Worm (Caenorhabditis elegans): ENCODE measurements around the gene B0457.2.

DNA sequence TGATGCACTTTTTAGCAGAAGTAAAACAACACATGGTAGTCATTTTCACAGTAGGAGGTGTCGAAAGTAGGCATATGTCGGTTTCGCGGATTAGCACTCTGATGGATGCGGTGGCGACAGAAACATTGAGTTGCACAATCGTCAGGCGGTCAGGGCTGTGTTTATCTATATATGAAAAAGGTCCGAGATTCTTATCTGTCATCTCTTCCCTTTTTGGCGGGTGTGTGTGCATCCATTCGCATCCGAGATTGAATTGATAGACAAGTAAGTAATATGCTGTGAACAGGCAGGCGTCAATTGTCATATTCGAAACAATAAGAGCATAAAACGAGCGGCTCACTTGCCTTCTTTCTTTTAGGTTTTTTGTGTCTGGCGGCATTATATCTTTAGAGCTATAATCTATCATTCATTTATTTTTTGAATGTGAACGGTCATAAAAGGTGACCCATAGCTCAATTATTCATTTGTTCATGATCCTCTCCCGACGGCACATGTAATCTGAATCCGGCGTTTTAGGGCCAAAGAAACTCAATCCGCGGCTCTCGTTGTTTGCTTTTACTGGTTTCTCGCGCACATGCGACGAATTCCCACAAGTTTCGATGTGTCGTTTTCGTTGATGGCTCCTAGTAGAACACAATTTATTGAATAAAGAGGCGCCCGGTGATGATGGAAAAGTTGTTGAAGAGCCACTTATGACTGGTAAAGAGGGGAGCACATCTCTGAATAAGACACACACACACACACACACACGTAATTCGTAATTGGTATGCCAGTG lies 27.6 kb downstream of the B0457.2 start:
- no peak for TF ChIP-seq him-1 (tag; optimal IDR thresholded peaks at IDR 0.05)
- no peak for TF ChIP-seq W03F9.2 (tag; optimal IDR thresholded peaks at IDR 0.05)
- no peak for TF ChIP-seq dao-5 (tag; optimal IDR thresholded peaks at IDR 0.05)

Data from whole organism, L4/young adult.